Fruit fly (Drosophila melanogaster) whole organism, pupa: ENCODE data around the gene CG31810.

Source experiments
- CG10348 ChIP-seq: fragments of 200-800 bp; sonication (Bioruptor generic); IDR thresholded peaks from 2 replicates; pipeline ENCODE4 v1.3.6; 2022; ENCODE audit warnings: missing biosample characterization, missing genetic modification characterization
- CG12605 ChIP-seq: fragments of 200-800 bp; sonication (Bioruptor generic); IDR thresholded peaks from 2 replicates; pipeline ENCODE4 v1.3.6; 2022; ENCODE audit warnings: missing biosample characterization, missing genetic modification characterization
- CG13204 ChIP-seq: fragments of 200-800 bp; sonication (Bioruptor generic); optimal IDR thresholded peaks from 2 replicates; lab custom pipeline; 2018; ENCODE audit warnings: missing biosample characterization, mild to moderate bottlenecking, missing genetic modification characterization, moderate library complexity
- CG14655 ChIP-seq: fragments of 200-800 bp; sonication (Bioruptor generic); optimal IDR thresholded peaks from 3 replicates; lab custom pipeline; 2017; ENCODE audit warnings: mild to moderate bottlenecking, missing biosample characterization, missing genetic modification reagents, missing genetic modification characterization
- CG15710 ChIP-seq: fragments of 200-800 bp; sonication (Bioruptor generic); optimal IDR thresholded peaks from 2 replicates; lab custom pipeline; 2018; ENCODE audit warnings: missing biosample characterization, mild to moderate bottlenecking, missing genetic modification characterization, moderate library complexity
- CG17806 ChIP-seq: fragments of 200-800 bp; sonication (Bioruptor generic); optimal IDR thresholded peaks from 2 replicates; lab custom pipeline; 2018; ENCODE audit warnings: missing biosample characterization, mild to moderate bottlenecking, missing genetic modification characterization, moderate library complexity
- CG32121 ChIP-seq: fragments of 200-800 bp; sonication (Bioruptor generic); IDR thresholded peaks from 2 replicates; pipeline ENCODE4 v1.3.6; 2022; ENCODE audit warnings: missing biosample characterization, missing genetic modification characterization
- CG34367 ChIP-seq: fragments of 200-800 bp; sonication (Bioruptor generic); optimal IDR thresholded peaks from 2 replicates; lab custom pipeline; 2018; ENCODE audit warnings: missing biosample characterization, mild to moderate bottlenecking, missing genetic modification characterization
- CG4496 ChIP-seq: fragments of 200-800 bp; sonication (Bioruptor generic); IDR thresholded peaks from 3 replicates; pipeline ENCODE4 v1.3.6; 2022; ENCODE audit warnings: missing biosample characterization, missing genetic modification characterization
- CG8159 ChIP-seq: fragments of 200-800 bp; sonication (Bioruptor generic); optimal IDR thresholded peaks from 3 replicates; lab custom pipeline; 2018; ENCODE audit warnings: missing biosample characterization, mild to moderate bottlenecking, missing genetic modification characterization, moderate library complexity
- CG8301 ChIP-seq: fragments of 200-800 bp; sonication (Bioruptor generic); optimal IDR thresholded peaks from 2 replicates; lab custom pipeline; 2018; ENCODE audit warnings: missing biosample characterization, mild to moderate bottlenecking, missing genetic modification characterization
- CG9948 ChIP-seq: fragments of 200-800 bp; sonication (Bioruptor generic); optimal IDR thresholded peaks from 2 replicates; lab custom pipeline; 2018; ENCODE audit warnings: missing biosample characterization, mild to moderate bottlenecking, missing genetic modification characterization, moderate library complexity
- D1 ChIP-seq: fragments of 200-800 bp; sonication (Bioruptor generic); optimal IDR thresholded peaks from 2 replicates; lab custom pipeline; 2018; ENCODE audit warnings: missing biosample characterization, mild to moderate bottlenecking, missing genetic modification characterization, moderate library complexity
- EcR ChIP-seq: fragments of 200-800 bp; sonication (Bioruptor generic); optimal IDR thresholded peaks from 3 replicates; lab custom pipeline; 2019; ENCODE audit warnings: missing biosample characterization, missing genetic modification characterization, mild to moderate bottlenecking, moderate library complexity, missing genetic modification reagents
- Ets98B ChIP-seq: fragments of 200-800 bp; sonication (Bioruptor generic); IDR thresholded peaks from 2 replicates; pipeline ENCODE4 v1.3.6; 2022; ENCODE audit warnings: missing biosample characterization, missing genetic modification characterization
- Pif1A ChIP-seq: fragments of 200-800 bp; sonication (Bioruptor generic); optimal IDR thresholded peaks from 3 replicates; lab custom pipeline; 2016; ENCODE audit warnings: missing biosample characterization, missing genetic modification characterization
- Pif1B ChIP-seq: fragments of 200-800 bp; sonication (Bioruptor generic); optimal IDR thresholded peaks from 3 replicates; lab custom pipeline; 2016; ENCODE audit warnings: missing biosample characterization, missing genetic modification characterization
- Snoo ChIP-seq: fragments of 200-800 bp; sonication (Bioruptor generic); optimal IDR thresholded peaks from 3 replicates; lab custom pipeline; 2017; ENCODE audit warnings: missing biosample characterization, mild to moderate bottlenecking, missing genetic modification characterization, inconsistent platforms
- fd96Ca ChIP-seq: fragments of 200-800 bp; sonication (Bioruptor generic); IDR thresholded peaks from 3 replicates; pipeline ENCODE4 v1.3.6; 2022; ENCODE audit warnings: missing biosample characterization, missing genetic modification characterization
- gl ChIP-seq: fragments of 200-800 bp; sonication (Bioruptor generic); optimal IDR thresholded peaks from 2 replicates; lab custom pipeline; 2018; ENCODE audit warnings: missing biosample characterization, mild to moderate bottlenecking, missing genetic modification characterization
- rn ChIP-seq: fragments of 200-800 bp; sonication (Bioruptor generic); IDR thresholded peaks from 2 replicates; pipeline ENCODE4 v1.3.6; 2022; ENCODE audit warnings: missing biosample characterization, missing genetic modification characterization

CG31810 gene

dm6 chr2L:16876555-16876954 is 24.4 kb upstream of the CG31810 start:
- TF ChIP-seq EcR (GFP tag; lab: Kevin White, UChicago) (no peak), D1 (no peak), CG32121 (GFP tag; lab: Robert Waterston, UW) (peak; percentile 51; the same call in 1 of the 2 replicates), CG9948 (tag; lab: Kevin White, UChicago) (no peak), rn (GFP tag; lab: Robert Waterston, UW) (no peak), CG15710 (tag; lab: Kevin White, UChicago) (no peak)

dm6 chr2L:16874924-16875323 is 22.8 kb upstream of the CG31810 start:
- TF ChIP-seq CG9948 (tag; lab: Kevin White, UChicago), result no peak
- peak; percentile 44 for TF ChIP-seq CG14655 (GFP tag; lab: Kevin White, UChicago)
- TF ChIP-seq CG4496 (GFP tag; lab: Robert Waterston, UW), result 0 out of 3 replicates have a peak, but pooled peaks have one; percentile 52
- peak; percentile 8 for TF ChIP-seq CG8301 (tag; lab: Kevin White, UChicago)
- peak; percentile 39; the same call in 1 of the 2 replicates for TF ChIP-seq CG32121 (GFP tag; lab: Robert Waterston, UW)
- no peak for TF ChIP-seq CG15710 (tag; lab: Kevin White, UChicago)
- TF ChIP-seq CG10348 (GFP tag; lab: Robert Waterston, UW), result no peak
- TF ChIP-seq gl (tag; lab: Kevin White, UChicago), result no peak
- TF ChIP-seq Ets98B, result peak; percentile 24; the same call in 1 of the 2 replicates
- no peak for TF ChIP-seq EcR (GFP tag; lab: Kevin White, UChicago)
- no peak for TF ChIP-seq CG17806
- TF ChIP-seq, all 21 proteins: peak for 5

dm6 chr2L:16868897-16869324 is 16.7 kb upstream of the CG31810 start:
- TF ChIP-seq CG10348 (GFP tag; lab: Robert Waterston, UW), result 0 out of 2 replicates have a peak, but pooled peaks have one; percentile 13
- TF ChIP-seq CG15710 (tag; lab: Kevin White, UChicago), result no peak
- 0 out of 2 replicates have a peak, but pooled peaks have one; percentile 39 for TF ChIP-seq CG32121 (GFP tag; lab: Robert Waterston, UW)
- TF ChIP-seq Pif1A (GFP tag; lab: Kevin White, UChicago), result peak; percentile 14
- peak; percentile 68 for TF ChIP-seq CG14655 (GFP tag; lab: Kevin White, UChicago)
- no peak for TF ChIP-seq CG17806
- TF ChIP-seq Pif1B (GFP tag; lab: Kevin White, UChicago), result no peak
- peak; percentile 46 for TF ChIP-seq CG8301 (tag; lab: Kevin White, UChicago)
- TF ChIP-seq CG8159 (tag; lab: Kevin White, UChicago), result no peak

- TF ChIP-seq gl (tag; lab: Kevin White, UChicago), result no peak
- no peak for TF ChIP-seq rn (GFP tag; lab: Robert Waterston, UW)
- TF ChIP-seq CG9948 (tag; lab: Kevin White, UChicago), result no peak
- TF ChIP-seq CG14655 (GFP tag; lab: Kevin White, UChicago), result no peak
- no peak for TF ChIP-seq CG4496 (GFP tag; lab: Robert Waterston, UW)
- no peak for TF ChIP-seq Snoo
Measured at dm6 chr2L:16862526-16862925, 10.4 kb upstream of the CG31810 start.

- TF ChIP-seq CG34367 (tag; lab: Kevin White, UChicago) (no peak), CG17806 (no peak), Pif1A (GFP tag; lab: Kevin White, UChicago) (no peak), CG32121 (GFP tag; lab: Robert Waterston, UW) (no peak), CG13204 (GFP tag; lab: Kevin White, UChicago) (no peak), CG4496 (GFP tag; lab: Robert Waterston, UW) (no peak), fd96Ca (GFP tag; lab: Robert Waterston, UW) (no peak), CG9948 (tag; lab: Kevin White, UChicago) (no peak), CG14655 (GFP tag; lab: Kevin White, UChicago) (no peak), CG12605 (GFP tag; lab: Robert Waterston, UW) (no peak), EcR (GFP tag; lab: Kevin White, UChicago) (no peak), Pif1B (GFP tag; lab: Kevin White, UChicago) (no peak), Snoo (no peak), CG8301 (tag; lab: Kevin White, UChicago) (no peak), Ets98B (no peak), CG8159 (tag; lab: Kevin White, UChicago) (no peak), CG10348 (GFP tag; lab: Robert Waterston, UW) (no peak)
Measured at dm6 chr2L:16861126-16861525, 9.0 kb upstream of the CG31810 start, which contains the start of gene CG6012. Gene CG6012, minus strand, starts transcription at chr2L:16861489.

- TF ChIP-seq Pif1B (GFP tag; lab: Kevin White, UChicago) (no peak), CG8159 (tag; lab: Kevin White, UChicago) (no peak), D1 (peak; percentile 42), Ets98B (no peak)
Measured at dm6 chr2L:16859566-16859965, 7.4 kb upstream of the CG31810 start.

- TF ChIP-seq CG34367 (tag; lab: Kevin White, UChicago), result no peak
- no peak for TF ChIP-seq rn (GFP tag; lab: Robert Waterston, UW)
- no peak for TF ChIP-seq CG32121 (GFP tag; lab: Robert Waterston, UW)
- TF ChIP-seq CG17806, result no peak
- no peak for TF ChIP-seq CG14655 (GFP tag; lab: Kevin White, UChicago)
- no peak for TF ChIP-seq CG4496 (GFP tag; lab: Robert Waterston, UW)
- no peak for TF ChIP-seq gl (tag; lab: Kevin White, UChicago)
- TF ChIP-seq Ets98B, result no peak
- TF ChIP-seq CG15710 (tag; lab: Kevin White, UChicago), result no peak
- TF ChIP-seq Snoo, result no peak
- TF ChIP-seq CG13204 (GFP tag; lab: Kevin White, UChicago), result no peak
- no peak for TF ChIP-seq CG8301 (tag; lab: Kevin White, UChicago)
Measured at dm6 chr2L:16859103-16859502, 6.9 kb upstream of the CG31810 start.
